Worm (Caenorhabditis elegans): ENCODE measurements around the gene spe-26.
A peak's percentile ranks its signal among the peaks of the same experiment; 100 is the strongest.

DNA sequence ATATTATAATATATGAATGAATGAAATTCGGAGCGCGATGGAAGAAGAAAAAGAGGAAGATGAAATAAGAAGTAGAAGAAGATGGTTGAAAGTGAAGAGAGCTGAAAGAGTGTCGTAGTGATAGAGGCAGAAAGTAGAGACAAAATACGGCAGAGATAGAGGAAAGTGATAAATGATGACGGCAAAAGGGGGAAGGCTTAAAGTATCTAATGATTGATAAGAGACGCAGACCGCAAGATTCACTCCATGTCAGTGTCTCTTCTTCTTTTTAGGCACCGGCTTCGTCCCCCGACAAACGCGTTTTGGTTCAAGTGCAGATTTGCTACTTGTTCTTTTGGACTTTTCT is 49.4 kb downstream of the spe-26 start:
- TF ChIP-seq nhr-21 (tag; optimal IDR thresholded peaks at IDR 0.05), result peak; percentile 84
- TF ChIP-seq mdl-1 (tag; optimal IDR thresholded peaks at IDR 0.05), result peak in 1 of 2 experiments; percentile 15
- TF ChIP-seq ztf-4 (tag; optimal IDR thresholded peaks at IDR 0.05), result peak; percentile 77
- no peak for TF ChIP-seq zag-1 (tag; optimal IDR thresholded peaks at IDR 0.05)
- TF ChIP-seq unc-39 (tag; optimal IDR thresholded peaks at IDR 0.05), result no peak
- TF ChIP-seq fos-1 (tag; optimal IDR thresholded peaks at IDR 0.05), result peak; percentile 95
- peak; percentile 15 for TF ChIP-seq unc-62 (GFP tag; optimal IDR thresholded peaks at IDR 0.05)
- TF ChIP-seq sma-9 (GFP tag; optimal IDR thresholded peaks at IDR 0.05), result peak; percentile 86
- TF ChIP-seq sma-9 (tag; optimal IDR thresholded peaks at IDR 0.05), result no peak
- TF ChIP-seq alr-1 (tag; optimal IDR thresholded peaks at IDR 0.05), result no peak
- TF ChIP-seq ztf-11 (tag; optimal IDR thresholded peaks at IDR 0.05), result no peak
- no peak for TF ChIP-seq ama-1 (optimal IDR thresholded peaks at IDR 0.05)
- TF ChIP-seq skn-1 (tag; optimal IDR thresholded peaks at IDR 0.05), result peak; percentile 65
